Fruit fly (Drosophila melanogaster): ENCODE measurements around the gene CG4766.

The CG4766 gene

DNA sequence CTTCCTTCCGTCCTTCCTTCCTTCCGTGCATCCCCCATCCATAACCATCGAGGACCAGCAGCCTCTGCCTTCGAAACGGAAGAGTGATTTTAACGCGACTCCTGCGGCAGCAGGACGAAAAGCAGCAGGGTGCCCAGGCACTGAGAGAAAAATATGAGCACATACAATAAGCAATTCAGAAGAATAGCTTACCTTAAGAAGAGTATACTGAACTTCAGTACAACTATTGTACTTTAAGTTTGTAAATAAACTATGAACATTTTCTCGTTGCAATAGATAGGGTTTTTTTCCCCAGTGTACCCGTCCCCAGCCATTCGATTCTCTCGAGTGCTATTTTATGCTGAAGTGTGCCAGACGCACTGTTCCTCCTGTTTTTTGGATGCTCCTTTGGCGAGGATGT lies 31.1 kb upstream of the CG4766 start (continued):
- TF ChIP-seq crc (GFP tag; optimal IDR thresholded peaks at IDR 0.05), result peak; percentile 68
- peak; percentile 65 for TF ChIP-seq Asciz (GFP tag; optimal IDR thresholded peaks at IDR 0.05)
- TF ChIP-seq grau (tag; optimal IDR thresholded peaks at IDR 0.05), result peak; percentile 79
- TF ChIP-seq CG4360 (GFP tag; IDR thresholded peaks at IDR 0.05), result no peak
- no peak for TF ChIP-seq pfk (GFP tag; optimal IDR thresholded peaks at IDR 0.05)
- peak; percentile 60 for TF ChIP-seq NfI (GFP tag; optimal IDR thresholded peaks at IDR 0.05)
- peak; percentile 57; the same call in 1 of the 2 replicates for TF ChIP-seq sim (GFP tag; IDR thresholded peaks at IDR 0.05)
- TF ChIP-seq CG31365 (tag; optimal IDR thresholded peaks at IDR 0.05), result peak; percentile 47
- peak; percentile 66; the same call in 1 of the 2 replicates for TF ChIP-seq CG6272 (GFP tag; IDR thresholded peaks at IDR 0.05)
- TF ChIP-seq CG17802 (tag; optimal IDR thresholded peaks at IDR 0.05), result peak; percentile 38
- no peak for TF ChIP-seq pan (optimal IDR thresholded peaks at IDR 0.05)
- peak in 1 of 2 experiments; percentile 82 for TF ChIP-seq pan (GFP tag; optimal IDR thresholded peaks at IDR 0.05 in 1 of 2, IDR thresholded peaks at IDR 0.05 in 1 of 2)
- peak; percentile 65 for TF ChIP-seq CG16815 (GFP tag; optimal IDR thresholded peaks at IDR 0.05)
- TF ChIP-seq inv (GFP tag; IDR thresholded peaks at IDR 0.05; ENCODE audit: partially characterized antibody), result no peak
- peak; percentile 85 for TF ChIP-seq CG7839 (tag; optimal IDR thresholded peaks at IDR 0.05)
- peak; percentile 56 for TF ChIP-seq Hr3 (GFP tag; optimal IDR thresholded peaks at IDR 0.05)
- TF ChIP-seq phol (tag; optimal IDR thresholded peaks at IDR 0.05), result peak; percentile 83
- TF ChIP-seq cwo (GFP tag; optimal IDR thresholded peaks at IDR 0.05), result peak; percentile 60
- no peak for TF ChIP-seq D (optimal IDR thresholded peaks at IDR 0.05)
- TF ChIP-seq D (GFP tag; optimal IDR thresholded peaks at IDR 0.05), result peak; percentile 85
- peak; percentile 41 for TF ChIP-seq ems (GFP tag; optimal IDR thresholded peaks at IDR 0.05)
- TF ChIP-seq CG3726 (GFP tag; IDR thresholded peaks at IDR 0.05), result peak; percentile 71; the same call in 1 of the 3 replicates
- peak; percentile 67 for TF ChIP-seq sens-2 (GFP tag; IDR thresholded peaks at IDR 0.05)
- TF ChIP-seq eve (GFP tag; optimal IDR thresholded peaks at IDR 0.05), result peak in 1 of 2 experiments; percentile 92
- TF ChIP-seq bbx (GFP tag; IDR thresholded peaks at IDR 0.05; ENCODE audit: partially characterized antibody), result no peak
- peak; percentile 56 for TF ChIP-seq NC2α (GFP tag; optimal IDR thresholded peaks at IDR 0.05)
- no peak for TF ChIP-seq wdn (GFP tag; IDR thresholded peaks at IDR 0.05)
- no peak for TF ChIP-seq D19B (GFP tag; optimal IDR thresholded peaks at IDR 0.05)
- no peak for TF ChIP-seq hth (optimal IDR thresholded peaks at IDR 0.05)
- TF ChIP-seq CG11247 (GFP tag; IDR thresholded peaks at IDR 0.05), result peak; percentile 69
- peak; percentile 81 for TF ChIP-seq CG12391 (tag; optimal IDR thresholded peaks at IDR 0.05)
- TF ChIP-seq CG16779 (GFP tag; IDR thresholded peaks at IDR 0.05), result no peak
- peak; percentile 45 for TF ChIP-seq fd102C (GFP tag; optimal IDR thresholded peaks at IDR 0.05)
- TF ChIP-seq org-1 (GFP tag; optimal IDR thresholded peaks at IDR 0.05), result peak; percentile 80
- peak; percentile 60 for TF ChIP-seq Dek (tag; optimal IDR thresholded peaks at IDR 0.05)
- TF ChIP-seq yki (optimal IDR thresholded peaks at IDR 0.05), result no peak
- TF ChIP-seq Sry-β (GFP tag; optimal IDR thresholded peaks at IDR 0.05), result no peak
- TF ChIP-seq Pdp1 (GFP tag; optimal IDR thresholded peaks at IDR 0.05), result peak; percentile 71 to 74
- TF ChIP-seq Myb (GFP tag; optimal IDR thresholded peaks at IDR 0.05), result peak; percentile 63
- no peak for TF ChIP-seq hkb (optimal IDR thresholded peaks at IDR 0.05)
- TF ChIP-seq hkb (GFP tag; IDR thresholded peaks at IDR 0.05), result peak; percentile 83
- TF ChIP-seq Bgb (GFP tag; IDR thresholded peaks at IDR 0.05; ENCODE audit: partially characterized antibody), result no peak
- TF ChIP-seq CG1792 (GFP tag; optimal IDR thresholded peaks at IDR 0.05), result peak; percentile 57
- TF ChIP-seq YL-1 (GFP tag; optimal IDR thresholded peaks at IDR 0.05), result no peak
- peak; percentile 40; the same call in 1 of the 2 replicates for TF ChIP-seq MBD-R2 (GFP tag; IDR thresholded peaks at IDR 0.05)
- TF ChIP-seq TFAM (GFP tag; optimal IDR thresholded peaks at IDR 0.05), result peak; percentile 29
- peak; percentile 64 for TF ChIP-seq CG2202 (tag; optimal IDR thresholded peaks at IDR 0.05)
- TF ChIP-seq CG17359 (tag; optimal IDR thresholded peaks at IDR 0.05), result peak; percentile 79
- peak; percentile 70; the same call in 1 of the 3 replicates for TF ChIP-seq Dbx (GFP tag; IDR thresholded peaks at IDR 0.05)
- TF ChIP-seq en (GFP tag; optimal IDR thresholded peaks at IDR 0.05), result peak; percentile 61
- peak; percentile 65 for TF ChIP-seq CG12104 (GFP tag; optimal IDR thresholded peaks at IDR 0.05)
- TF ChIP-seq Ada2b (GFP tag; IDR thresholded peaks at IDR 0.05), result peak; percentile 70

Measured in whole organism, embryonic.